Fruit fly (Drosophila melanogaster) whole organism, embryonic: ENCODE results near the gene CG31650.

Experiments
- Antp ChIP-seq: fragments of 200-800 bp; sonication (Bioruptor generic); optimal IDR thresholded peaks from 3 replicates; lab custom pipeline; 2016; ENCODE audit warnings: missing biosample characterization, missing genetic modification characterization
- Asciz ChIP-seq: fragments of 200-800 bp; sonication (Bioruptor generic); optimal IDR thresholded peaks from 2 replicates; lab custom pipeline; 2017; ENCODE audit warnings: missing biosample characterization, mild to moderate bottlenecking, missing genetic modification characterization, missing genetic modification reagents
- Atf6 ChIP-seq: fragments of 200-800 bp; sonication (Bioruptor generic); IDR thresholded peaks from 2 replicates; pipeline ENCODE4 v1.3.6; 2022; ENCODE audit warnings: missing biosample characterization, missing genetic modification characterization
- BEAF-32 ChIP-seq: fragments of 200-800 bp; sonication (Bioruptor generic); optimal IDR thresholded peaks from 3 replicates; lab custom pipeline; 2017; ENCODE audit warnings: missing biosample characterization, missing genetic modification characterization, mild to moderate bottlenecking, moderate library complexity, missing genetic modification reagents
- CG10366 ChIP-seq: fragments of 200-800 bp; sonication (Bioruptor generic); IDR thresholded peaks from 2 replicates; pipeline ENCODE4 v1.3.6; 2022; ENCODE audit warnings: missing biosample characterization, missing genetic modification characterization
- CG11504 ChIP-seq: fragments of 200-800 bp; sonication (Bioruptor generic); optimal IDR thresholded peaks from 3 replicates; lab custom pipeline; 2019; ENCODE audit warnings: missing biosample characterization, mild to moderate bottlenecking, missing genetic modification characterization, moderate library complexity
- CG11695 ChIP-seq: fragments of 200-800 bp; sonication (Bioruptor generic); IDR thresholded peaks from 3 replicates; pipeline ENCODE4 v1.3.6; 2022; ENCODE audit warnings: missing biosample characterization, missing genetic modification characterization
- CG12391 ChIP-seq: fragments of 200-800 bp; sonication (Bioruptor generic); optimal IDR thresholded peaks from 3 replicates; lab custom pipeline; 2018; ENCODE audit warnings: missing biosample characterization, mild to moderate bottlenecking, missing genetic modification characterization, moderate library complexity
- CG12769 ChIP-seq: fragments of 200-800 bp; sonication (Bioruptor generic); optimal IDR thresholded peaks from 2 replicates; lab custom pipeline; 2019; ENCODE audit warnings: missing biosample characterization, mild to moderate bottlenecking, missing genetic modification characterization, moderate library complexity
- CG14667 ChIP-seq: fragments of 200-800 bp; sonication (Bioruptor generic); IDR thresholded peaks from 2 replicates; pipeline ENCODE4 v1.3.6; 2022; ENCODE audit warnings: missing biosample characterization, missing genetic modification characterization
- CG1603 ChIP-seq: fragments of 200-800 bp; sonication (Bioruptor generic); optimal IDR thresholded peaks from 2 replicates; lab custom pipeline; 2019; ENCODE audit warnings: missing biosample characterization, mild to moderate bottlenecking, missing genetic modification characterization, moderate library complexity
- CG1647 ChIP-seq: fragments of 200-800 bp; sonication (Bioruptor generic); optimal IDR thresholded peaks from 3 replicates; lab custom pipeline; 2016; ENCODE audit warnings: missing biosample characterization, missing genetic modification characterization
- CG17612 ChIP-seq: fragments of 200-800 bp; sonication (Bioruptor generic); IDR thresholded peaks from 2 replicates; pipeline ENCODE4 v1.3.6; 2022; ENCODE audit warnings: missing biosample characterization, missing genetic modification characterization
- CG18262 ChIP-seq: fragments of 200-800 bp; optimal IDR thresholded peaks from 3 replicates; lab custom pipeline; 2019; ENCODE audit warnings: missing biosample characterization, mild to moderate bottlenecking, missing genetic modification characterization, moderate library complexity
- CG18599 ChIP-seq: fragments of 200-800 bp; sonication (Bioruptor generic); optimal IDR thresholded peaks from 3 replicates; lab custom pipeline; 2017; ENCODE audit warnings: missing biosample characterization, missing genetic modification characterization, mild to moderate bottlenecking, moderate library complexity, missing genetic modification reagents
- CG3065 ChIP-seq: fragments of 200-800 bp; sonication (Bioruptor generic); optimal IDR thresholded peaks from 2 replicates; lab custom pipeline; 2016; ENCODE audit warnings: missing biosample characterization, missing genetic modification characterization
- CG3281 ChIP-seq: fragments of 200-800 bp; sonication (Bioruptor generic); optimal IDR thresholded peaks from 3 replicates; lab custom pipeline; 2017; ENCODE audit warnings: missing biosample characterization, mild to moderate bottlenecking, missing genetic modification characterization
- CG3407 ChIP-seq: fragments of 200-800 bp; sonication (Bioruptor generic); optimal IDR thresholded peaks from 2 replicates; lab custom pipeline; 2018; ENCODE audit warnings: missing biosample characterization, mild to moderate bottlenecking, missing genetic modification characterization
- CG4424 ChIP-seq: fragments of 200-800 bp; sonication (Bioruptor generic); optimal IDR thresholded peaks from 3 replicates; lab custom pipeline; 2016; ENCODE audit warnings: missing biosample characterization, missing genetic modification characterization
- CG6272 ChIP-seq: fragments of 200-800 bp; sonication (Bioruptor generic); IDR thresholded peaks from 2 replicates; pipeline ENCODE4 v1.3.6; 2022; ENCODE audit warnings: missing biosample characterization, missing genetic modification characterization
- CG6791 ChIP-seq: fragments of 200-800 bp; sonication (Bioruptor generic); IDR thresholded peaks from 3 replicates; pipeline ENCODE4 v1.3.6; 2022; ENCODE audit warnings: missing biosample characterization, missing genetic modification characterization; ENCODE audit not compliant: partially characterized antibody
- CG9797 ChIP-seq: fragments of 200-800 bp; sonication (Bioruptor generic); optimal IDR thresholded peaks from 3 replicates; lab custom pipeline; 2018; ENCODE audit warnings: missing biosample characterization, mild to moderate bottlenecking, missing genetic modification characterization
- CoRest ChIP-seq: fragments of 200-800 bp; sonication (Bioruptor generic); optimal IDR thresholded peaks from 3 replicates; lab custom pipeline; 2018; ENCODE audit warnings: missing biosample characterization, mild to moderate bottlenecking, missing genetic modification characterization, moderate library complexity
- D19A ChIP-seq: fragments of 200-800 bp; optimal IDR thresholded peaks from 3 replicates; lab custom pipeline; 2019; ENCODE audit warnings: missing biosample characterization, mild to moderate bottlenecking, missing genetic modification characterization, moderate library complexity
- HmgZ ChIP-seq: fragments of 200-800 bp; sonication (Bioruptor generic); optimal IDR thresholded peaks from 2 replicates; lab custom pipeline; 2018; ENCODE audit warnings: missing biosample characterization, mild to moderate bottlenecking, missing genetic modification characterization
- Hr39 ChIP-seq: fragments of >200 bp; optimal IDR thresholded peaks from 2 replicates; lab custom pipeline; 2017
- Mad ChIP-seq: fragments of 200-800 bp; sonication (Bioruptor generic); optimal IDR thresholded peaks from 2 replicates; lab custom pipeline; 2016; ENCODE audit warnings: missing biosample characterization, missing genetic modification characterization
- NfI ChIP-seq: fragments of 200-800 bp; sonication (Bioruptor generic); optimal IDR thresholded peaks from 3 replicates; lab custom pipeline; 2018; ENCODE audit warnings: missing biosample characterization, mild to moderate bottlenecking, missing genetic modification characterization, moderate library complexity
- PHDP ChIP-seq: fragments of 200-800 bp; sonication (Bioruptor generic); optimal IDR thresholded peaks from 3 replicates; lab custom pipeline; 2018; ENCODE audit warnings: missing biosample characterization, mild to moderate bottlenecking, missing genetic modification characterization, moderate library complexity
- Ptx1 ChIP-seq: fragments of 200-800 bp; sonication (Bioruptor generic); IDR thresholded peaks from 2 replicates; pipeline ENCODE4 v1.3.6; 2022; ENCODE audit warnings: missing biosample characterization, missing genetic modification characterization
- Sox100B ChIP-seq: fragments of 200-800 bp; sonication (Bioruptor generic); optimal IDR thresholded peaks from 3 replicates; lab custom pipeline; 2018; ENCODE audit warnings: missing biosample characterization, mild to moderate bottlenecking, missing genetic modification characterization
- TFAM ChIP-seq: fragments of 200-800 bp; sonication (Bioruptor generic); optimal IDR thresholded peaks from 2 replicates; lab custom pipeline; 2017; ENCODE audit warnings: missing biosample characterization, missing genetic modification characterization, inconsistent platforms
- Xbp1 ChIP-seq: fragments of 200-800 bp; sonication (Bioruptor generic); optimal IDR thresholded peaks from 3 replicates; lab custom pipeline; 2016; ENCODE audit warnings: missing biosample characterization, mild to moderate bottlenecking, missing genetic modification characterization
- chn ChIP-seq: fragments of 200-800 bp; sonication (Bioruptor generic); optimal IDR thresholded peaks from 2 replicates; lab custom pipeline; 2016; ENCODE audit warnings: missing biosample characterization, missing genetic modification characterization
- dpn ChIP-seq, 2 experiments: fragments of 200-800 bp; sonication (Bioruptor generic); optimal IDR thresholded peaks; 3 replicates each; lab custom pipeline; 2016; ENCODE audit warnings: missing biosample characterization in 2 of 2, missing genetic modification characterization in 2 of 2
- ftz-f1 ChIP-seq: fragments of 200-800 bp; sonication (Bioruptor generic); optimal IDR thresholded peaks from 2 replicates; lab custom pipeline; 2016; ENCODE audit warnings: missing biosample characterization, missing genetic modification characterization
- grau ChIP-seq: fragments of 200-800 bp; optimal IDR thresholded peaks from 3 replicates; lab custom pipeline; 2019; ENCODE audit warnings: missing biosample characterization, mild to moderate bottlenecking, missing genetic modification characterization, moderate library complexity
- gsb ChIP-seq: fragments of 200-800 bp; sonication (Bioruptor generic); IDR thresholded peaks from 2 replicates; pipeline ENCODE4 v1.3.6; 2022; ENCODE audit warnings: missing biosample characterization, missing genetic modification characterization
- ken ChIP-seq: fragments of 200-800 bp; sonication (Bioruptor generic); IDR thresholded peaks from 3 replicates; pipeline ENCODE4 v1.3.6; 2022; ENCODE audit warnings: missing biosample characterization, missing genetic modification characterization
- lilli ChIP-seq: fragments of 200-800 bp; sonication (Bioruptor generic); optimal IDR thresholded peaks from 3 replicates; lab custom pipeline; 2016; ENCODE audit warnings: missing biosample characterization, missing genetic modification characterization
- mam ChIP-seq: fragments of 200-800 bp; sonication (Bioruptor generic); optimal IDR thresholded peaks from 3 replicates; lab custom pipeline; 2016; ENCODE audit warnings: missing biosample characterization, missing genetic modification characterization
- pan ChIP-seq, 4 experiments: fragments of >200 bp in 3 of 4; fragments of 200-800 bp in 1 of 4; sonication (Bioruptor generic) in 1 of 4; optimal IDR thresholded peaks in 3 of 4; IDR thresholded peaks in 1 of 4; 2 replicates each; pipeline versions ENCODE4 v1.3.6 to Lab custom; 2017 to 2022; ENCODE audit warnings: missing biosample characterization in 2 of 4, missing genetic modification characterization in 2 of 4, mixed read lengths in 1 of 4
- row ChIP-seq: fragments of 200-800 bp; sonication (Bioruptor generic); IDR thresholded peaks from 3 replicates; pipeline ENCODE4 v1.3.6; 2022; ENCODE audit warnings: missing biosample characterization, missing genetic modification characterization
- scrt ChIP-seq: fragments of 200-800 bp; sonication (Bioruptor generic); optimal IDR thresholded peaks from 2 replicates; lab custom pipeline; 2018; ENCODE audit warnings: missing biosample characterization, mild to moderate bottlenecking, missing genetic modification characterization, moderate library complexity
- sens ChIP-seq: fragments of 200-800 bp; sonication (Bioruptor generic); peaks from one replicate; lab custom pipeline; 2016; ENCODE audit warnings: missing biosample characterization, missing genetic modification characterization
- so ChIP-seq: fragments of 200-800 bp; sonication (Bioruptor generic); IDR thresholded peaks from 3 replicates; pipeline ENCODE4 v1.3.6; 2022; ENCODE audit warnings: missing biosample characterization, missing genetic modification characterization
- sr ChIP-seq: fragments of 200-800 bp; sonication (Bioruptor generic); IDR thresholded peaks from 3 replicates; pipeline ENCODE4 v1.3.6; 2022; ENCODE audit warnings: missing biosample characterization, missing genetic modification characterization
- trem ChIP-seq: fragments of 200-800 bp; optimal IDR thresholded peaks from 3 replicates; lab custom pipeline; 2019; ENCODE audit warnings: missing biosample characterization, mild to moderate bottlenecking, missing genetic modification characterization, moderate library complexity
- unpg ChIP-seq: fragments of 200-800 bp; sonication (Bioruptor generic); optimal IDR thresholded peaks from 3 replicates; lab custom pipeline; 2018; ENCODE audit warnings: missing biosample characterization, mild to moderate bottlenecking, missing genetic modification characterization, moderate library complexity

The CG31650 gene

DNA sequence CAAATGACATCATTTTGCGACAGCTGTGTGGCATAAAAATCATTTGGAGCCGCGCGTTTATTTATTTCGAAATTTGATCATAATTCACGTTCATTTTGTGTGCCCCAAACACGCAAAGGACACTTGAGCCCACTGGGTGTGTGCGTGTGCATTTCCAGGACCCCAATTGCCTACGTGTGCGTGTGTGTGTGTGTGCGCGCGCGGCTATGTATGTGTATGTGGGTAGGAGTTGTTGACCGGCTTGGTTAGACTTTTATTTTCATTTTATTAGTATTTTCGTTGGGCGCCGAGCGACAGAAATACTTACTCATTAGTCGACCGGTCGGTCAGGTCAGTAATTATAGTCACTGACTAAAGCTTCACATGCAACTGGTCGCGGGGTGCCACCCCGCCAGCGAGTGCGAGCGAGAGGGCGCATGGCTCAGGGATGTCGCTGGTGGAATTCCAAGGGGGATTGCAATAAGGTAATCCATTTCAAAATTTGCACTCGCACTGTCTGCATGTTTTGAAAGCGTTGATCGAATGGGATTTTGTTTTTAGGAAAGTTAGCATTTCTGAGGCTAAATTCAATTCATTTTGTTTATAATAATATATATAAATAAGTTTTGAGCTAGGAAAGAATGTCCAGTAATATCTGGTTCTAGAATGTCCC, 891 bp downstream of the CG31650 start (continued):
- no peak for TF ChIP-seq sr (GFP tag; lab: Robert Waterston, UW)
- peak; percentile 38 for TF ChIP-seq Mad (GFP tag; lab: Kevin White, UChicago)
- TF ChIP-seq chn = peak; percentile 26
- peak; percentile 32; the same call in 1 of the 2 replicates for TF ChIP-seq CG10366
- TF ChIP-seq CG6272 (GFP tag; lab: Robert Waterston, UW) = peak; percentile 23; the same call in 1 of the 2 replicates
- peak; percentile 25 for TF ChIP-seq CG1603 (tag; lab: Kevin White, UChicago)
- TF ChIP-seq ftz-f1 (GFP tag; lab: Kevin White, UChicago) = no peak
- peak; percentile 40 for TF ChIP-seq CG3281
- peak; percentile 8 for TF ChIP-seq CG12769
- 0 out of 3 replicates have a peak, but pooled peaks have one; percentile 8 for TF ChIP-seq so (GFP tag; lab: Robert Waterston, UW)
- peak; percentile 32 for TF ChIP-seq Antp (GFP tag; lab: Kevin White, UChicago)
- peak; percentile 49 for TF ChIP-seq CG11504 (tag; lab: Kevin White, UChicago)
- TF ChIP-seq CG4424 = peak; percentile 41
- TF ChIP-seq CoRest (tag; lab: Kevin White, UChicago) = peak; percentile 52
- no peak for TF ChIP-seq CG3065 (GFP tag; lab: Kevin White, UChicago)
- TF ChIP-seq Xbp1 (GFP tag; lab: Kevin White, UChicago) = peak; percentile 63
- TF ChIP-seq BEAF-32 (GFP tag; lab: Kevin White, UChicago) = no peak
- no peak for TF ChIP-seq CG9797 (GFP tag; lab: Kevin White, UChicago)
- peak in 1 of 2 experiments; percentile 62 for TF ChIP-seq dpn (GFP tag; optimal IDR thresholded peaks at IDR 0.05; lab: Kevin White, UChicago)
- TF ChIP-seq ken (GFP tag; lab: Robert Waterston, UW) = 0 out of 3 replicates have a peak, but pooled peaks have one; percentile 35
- TF ChIP-seq scrt (GFP tag; lab: Kevin White, UChicago) = peak; percentile 76
- peak; percentile 27 for TF ChIP-seq PHDP (tag; lab: Kevin White, UChicago)
- TF ChIP-seq pan (optimal IDR thresholded peaks at IDR 0.05; lab: Kevin White, UChicago) = no peak
- peak in 1 of 2 experiments; percentile 62 for TF ChIP-seq pan (GFP tag; optimal IDR thresholded peaks at IDR 0.05 in 1 of 2, IDR thresholded peaks at IDR 0.05 in 1 of 2)
- TF ChIP-seq Ptx1 (GFP tag; lab: Robert Waterston, UW) = peak; percentile 64; the same call in 1 of the 2 replicates
- peak; percentile 2 for TF ChIP-seq Asciz (GFP tag; lab: Kevin White, UChicago)
- TF ChIP-seq CG17612 (GFP tag; lab: Robert Waterston, UW) = 0 out of 2 replicates have a peak, but pooled peaks have one; percentile 41
- peak; percentile 50 for TF ChIP-seq mam (GFP tag; lab: Kevin White, UChicago)
- TF ChIP-seq HmgZ (tag; lab: Kevin White, UChicago) = no peak
- TF ChIP-seq lilli (GFP tag; lab: Kevin White, UChicago) = peak; percentile 57
- no peak for TF ChIP-seq CG6791
- peak; percentile 62 for TF ChIP-seq NfI (GFP tag; lab: Kevin White, UChicago)
- no peak for TF ChIP-seq Sox100B
- peak; percentile 9 for TF ChIP-seq CG1647 (GFP tag; lab: Kevin White, UChicago)
- no peak for TF ChIP-seq CG3407
- peak; percentile 50 for TF ChIP-seq gsb (GFP tag; lab: Robert Waterston, UW)
- peak; percentile 31 for TF ChIP-seq unpg (GFP tag; lab: Kevin White, UChicago)
- TF ChIP-seq CG18262 (tag; lab: Kevin White, UChicago) = peak; percentile 39
- TF ChIP-seq TFAM (GFP tag; lab: Kevin White, UChicago) = no peak
- peak; percentile 50 for TF ChIP-seq row (GFP tag; lab: Robert Waterston, UW)
- TF ChIP-seq D19A (tag; lab: Kevin White, UChicago) = no peak
- no peak for TF ChIP-seq trem (tag; lab: Kevin White, UChicago)
- TF ChIP-seq Hr39 (lab: Kevin White, UChicago) = peak; percentile 93
- TF ChIP-seq sens (GFP tag; lab: Kevin White, UChicago) = peak; percentile 47
- peak; percentile 32 for TF ChIP-seq grau (tag; lab: Kevin White, UChicago)
- TF ChIP-seq CG18599 = peak; percentile 65
- peak; percentile 62 for TF ChIP-seq CG11695
- peak; percentile 63 for TF ChIP-seq Atf6
- TF ChIP-seq CG14667 (GFP tag; lab: Robert Waterston, UW) = no peak
- TF ChIP-seq CG12391 = peak; percentile 31
